Worm (Caenorhabditis elegans): Measurements from ENCODE around the gene K01A12.2.
A peak's percentile ranks its signal among the peaks of the same experiment; 100 is the strongest.

The K01A12.2 gene

ce11 chrX:8565810-8566416, 47.2 kb upstream of the K01A12.2 start:
- TF ChIP-seq nhr-47 (tag; optimal IDR thresholded peaks at IDR 0.05) = no peak
- TF ChIP-seq mef-2 (tag; optimal IDR thresholded peaks at IDR 0.05) = no peak
- no peak for TF ChIP-seq unc-62 (GFP tag; optimal IDR thresholded peaks at IDR 0.05)
- peak; percentile 56 for TF ChIP-seq lin-14 (GFP tag; optimal IDR thresholded peaks at IDR 0.05)
- no peak for TF ChIP-seq elt-2 (tag; optimal IDR thresholded peaks at IDR 0.05)
- no peak for TF ChIP-seq vab-15 (tag; optimal IDR thresholded peaks at IDR 0.05)
- TF ChIP-seq aly-2 (tag; optimal IDR thresholded peaks at IDR 0.05) = no peak
- peak; percentile 15 for TF ChIP-seq ztf-4 (tag; optimal IDR thresholded peaks at IDR 0.05)
- TF ChIP-seq isw-1 (GFP tag; IDR thresholded peaks at IDR 0.05) = no peak
- TF ChIP-seq dsc-1 (tag; optimal IDR thresholded peaks at IDR 0.05) = no peak
- TF ChIP-seq snu-23 (GFP tag; optimal IDR thresholded peaks at IDR 0.05) = peak; percentile 1
- TF ChIP-seq ceh-82 (tag; optimal IDR thresholded peaks at IDR 0.05) = peak in 1 of 3 experiments; percentile 6
- TF ChIP-seq irx-1 (tag; optimal IDR thresholded peaks at IDR 0.05) = no peak
- TF ChIP-seq blmp-1 (tag; optimal IDR thresholded peaks at IDR 0.05) = peak; percentile 89
- TF ChIP-seq C34B4.2 (tag; optimal IDR thresholded peaks at IDR 0.05) = no peak
- no peak for TF ChIP-seq lin-13 (GFP tag; optimal IDR thresholded peaks at IDR 0.05)
- TF ChIP-seq lin-15B (tag; optimal IDR thresholded peaks at IDR 0.05) = no peak
- no peak for TF ChIP-seq pqm-1 (tag; optimal IDR thresholded peaks at IDR 0.05)

ce11 chrX:8566521-8567032, 46.6 kb upstream of the K01A12.2 start:
- TF ChIP-seq unc-30 (tag; optimal IDR thresholded peaks at IDR 0.05) (no peak), fkh-8 (tag; optimal IDR thresholded peaks at IDR 0.05) (peak; percentile 77), dpl-1 (GFP tag; optimal IDR thresholded peaks at IDR 0.05) (no peak), nhr-85 (tag) (peak; percentile 13), aly-2 (tag; optimal IDR thresholded peaks at IDR 0.05) (no peak), fkh-10 (GFP tag; optimal IDR thresholded peaks at IDR 0.05) (no peak), nhr-11 (tag; optimal IDR thresholded peaks at IDR 0.05) (peak; percentile 42), sup-37 (GFP tag; optimal IDR thresholded peaks at IDR 0.05) (no peak), nhr-71 (tag; optimal IDR thresholded peaks at IDR 0.05) (peak; percentile 54), nhr-47 (tag; optimal IDR thresholded peaks at IDR 0.05) (peak; percentile 56), sox-4 (tag; optimal IDR thresholded peaks at IDR 0.05) (peak; percentile 39), hpl-2 (GFP tag; optimal IDR thresholded peaks at IDR 0.05) (no peak), efl-1 (optimal IDR thresholded peaks at IDR 0.05) (no peak), efl-1 (GFP tag; optimal IDR thresholded peaks at IDR 0.05 in 1 of 2) (no peak), hlh-4 (tag; optimal IDR thresholded peaks at IDR 0.05) (peak; percentile 55), snu-23 (GFP tag; optimal IDR thresholded peaks at IDR 0.05) (no peak)

ce11 chrX:8567166-8567565, 46.0 kb upstream of the K01A12.2 start:
- TF ChIP-seq snpc-4 (tag; optimal IDR thresholded peaks at IDR 0.05) = no peak
- TF ChIP-seq nhr-76 (tag; optimal IDR thresholded peaks at IDR 0.05) = no peak
- TF ChIP-seq egl-13 (tag; optimal IDR thresholded peaks at IDR 0.05) = no peak
- TF ChIP-seq nhr-85 (tag) = peak; percentile 40
- no peak for TF ChIP-seq lin-15B (tag; optimal IDR thresholded peaks at IDR 0.05)
- no peak for TF ChIP-seq ceh-82 (tag; optimal IDR thresholded peaks at IDR 0.05)
- TF ChIP-seq nhr-90 (tag; optimal IDR thresholded peaks at IDR 0.05; ENCODE audit: poor library complexity) = no peak
- TF ChIP-seq lin-14 (GFP tag; optimal IDR thresholded peaks at IDR 0.05) = peak; percentile 24
- TF ChIP-seq lsy-2 (tag; optimal IDR thresholded peaks at IDR 0.05) = no peak
- no peak for TF ChIP-seq nhr-77 (tag; optimal IDR thresholded peaks at IDR 0.05)
- TF ChIP-seq mep-1 (tag; optimal IDR thresholded peaks at IDR 0.05) = no peak
- no peak for TF ChIP-seq efl-1 (optimal IDR thresholded peaks at IDR 0.05)
- no peak for TF ChIP-seq efl-1 (GFP tag; optimal IDR thresholded peaks at IDR 0.05 in 1 of 2)
- TF ChIP-seq ama-1 (optimal IDR thresholded peaks at IDR 0.05) = no peak
- peak; percentile 32 for TF ChIP-seq blmp-1 (tag; optimal IDR thresholded peaks at IDR 0.05)
- peak in 3 of 6 experiments; percentile 2 to 12 (median 10) for TF ChIP-seq elt-3 (tag; optimal IDR thresholded peaks at IDR 0.05)
- TF ChIP-seq Y116A8C.19 (tag; optimal IDR thresholded peaks at IDR 0.05; ENCODE audit: borderline replicate concordance) = no peak
- no peak for TF ChIP-seq fkh-10 (GFP tag; optimal IDR thresholded peaks at IDR 0.05)
- TF ChIP-seq C16A3.4 (tag; optimal IDR thresholded peaks at IDR 0.05) = no peak
- no peak for TF ChIP-seq nhr-19 (GFP tag; conservative IDR thresholded peaks at IDR 0.05)
- TF ChIP-seq C04F5.9 (tag; optimal IDR thresholded peaks at IDR 0.05) = no peak
- no peak for TF ChIP-seq dpl-1 (GFP tag; optimal IDR thresholded peaks at IDR 0.05)
- TF ChIP-seq mab-9 (GFP tag; IDR thresholded peaks at IDR 0.05) = no peak
- no peak for TF ChIP-seq nhr-84 (tag; optimal IDR thresholded peaks at IDR 0.05)
- no peak for TF ChIP-seq efl-3 (GFP tag; optimal IDR thresholded peaks at IDR 0.05)
- no peak for TF ChIP-seq ceh-63 (GFP tag; optimal IDR thresholded peaks at IDR 0.05)
- no peak for TF ChIP-seq aly-2 (tag; optimal IDR thresholded peaks at IDR 0.05)
- no peak for TF ChIP-seq zag-1 (tag; optimal IDR thresholded peaks at IDR 0.05)

All from whole organism, L1 larva.